Fruit fly (Drosophila melanogaster): Measurements from ENCODE around the gene Rbsn-5.

The Rbsn-5 gene

DNA sequence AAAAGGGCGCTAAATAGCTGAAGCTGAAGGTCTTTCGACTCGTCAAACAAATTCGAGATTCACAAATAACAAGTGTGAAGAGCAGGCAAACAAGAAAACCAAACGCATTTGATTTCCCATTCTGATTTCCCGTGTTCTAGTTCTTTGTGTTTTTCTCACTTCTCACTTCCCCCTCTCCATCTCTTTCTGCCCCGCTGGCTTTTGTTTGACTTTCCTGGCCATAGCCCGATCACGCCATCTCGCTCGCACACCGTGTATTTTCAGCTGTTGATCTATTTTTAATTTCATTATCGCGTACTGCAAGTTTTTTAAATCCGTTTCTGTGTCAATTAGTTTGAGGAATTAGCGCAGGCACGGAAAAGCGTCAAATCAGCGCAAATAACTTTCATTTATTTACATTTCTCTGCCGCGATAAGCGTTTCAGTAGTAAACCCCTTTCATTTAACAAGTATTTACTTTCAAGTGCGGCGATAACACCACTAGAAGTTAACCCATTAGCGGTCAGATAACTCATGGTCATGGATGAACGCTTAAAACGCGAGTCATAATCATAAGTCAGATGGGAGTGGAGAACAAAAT lies 4.0 kb downstream of the Rbsn-5 start (continued):
- TF ChIP-seq cas (GFP tag; IDR thresholded peaks at IDR 0.05), result no peak
- no peak for TF ChIP-seq CG17361 (GFP tag; IDR thresholded peaks at IDR 0.05)
- no peak for TF ChIP-seq klu (GFP tag; IDR thresholded peaks at IDR 0.05)
- TF ChIP-seq sr (GFP tag; IDR thresholded peaks at IDR 0.05), result no peak
- no peak for TF ChIP-seq cad (GFP tag; optimal IDR thresholded peaks at IDR 0.05)
- no peak for TF ChIP-seq Fer1 (GFP tag; optimal IDR thresholded peaks at IDR 0.05)
- no peak for TF ChIP-seq stc (GFP tag; IDR thresholded peaks at IDR 0.05)
- no peak for TF ChIP-seq NfI (GFP tag; optimal IDR thresholded peaks at IDR 0.05)
- TF ChIP-seq CG13296 (GFP tag; optimal IDR thresholded peaks at IDR 0.05), result no peak
- TF ChIP-seq tap (tag; optimal IDR thresholded peaks at IDR 0.05), result no peak
- no peak for TF ChIP-seq br (optimal IDR thresholded peaks at IDR 0.05)
- TF ChIP-seq CG32772 (GFP tag; IDR thresholded peaks at IDR 0.05), result no peak
- TF ChIP-seq CG11456 (GFP tag; IDR thresholded peaks at IDR 0.05), result no peak
- TF ChIP-seq oc (tag; optimal IDR thresholded peaks at IDR 0.05), result peak; percentile 7
- peak; percentile 4; the same call in 1 of the 3 replicates for TF ChIP-seq otp (GFP tag; IDR thresholded peaks at IDR 0.05)
- no peak for TF ChIP-seq Lhr (GFP tag; optimal IDR thresholded peaks at IDR 0.05)
- no peak for TF ChIP-seq CG4707 (GFP tag; optimal IDR thresholded peaks at IDR 0.05)
- no peak for TF ChIP-seq gce (GFP tag; IDR thresholded peaks at IDR 0.05)
- TF ChIP-seq CG5180 (GFP tag; optimal IDR thresholded peaks at IDR 0.05), result no peak
- no peak for TF ChIP-seq Taf1 (GFP tag; IDR thresholded peaks at IDR 0.05)
- no peak for TF ChIP-seq CG9797 (GFP tag; optimal IDR thresholded peaks at IDR 0.05)
- TF ChIP-seq CG31441 (GFP tag; IDR thresholded peaks at IDR 0.05), result no peak
- TF ChIP-seq Med (GFP tag), result peak; percentile 76
- no peak for TF ChIP-seq Bteb2 (GFP tag; optimal IDR thresholded peaks at IDR 0.05)
- TF ChIP-seq ap (GFP tag; IDR thresholded peaks at IDR 0.05), result no peak
- no peak for TF ChIP-seq Xbp1 (GFP tag; optimal IDR thresholded peaks at IDR 0.05)
- no peak for TF ChIP-seq CG11695 (GFP tag; IDR thresholded peaks at IDR 0.05)
- no peak for TF ChIP-seq CG4328 (GFP tag; optimal IDR thresholded peaks at IDR 0.05)
- TF ChIP-seq CG11723 (GFP tag; optimal IDR thresholded peaks at IDR 0.05), result no peak
- no peak for TF ChIP-seq CG31224 (GFP tag; IDR thresholded peaks at IDR 0.05)
- TF ChIP-seq sens-2 (GFP tag; IDR thresholded peaks at IDR 0.05), result 0 out of 2 replicates have a peak, but pooled peaks have one; percentile 45
- TF ChIP-seq ttk (GFP tag; IDR thresholded peaks at IDR 0.05), result no peak
- TF ChIP-seq jumu (GFP tag; optimal IDR thresholded peaks at IDR 0.05), result no peak
- TF ChIP-seq CG10147 (GFP tag; optimal IDR thresholded peaks at IDR 0.05), result no peak
- no peak for TF ChIP-seq D19B (GFP tag; optimal IDR thresholded peaks at IDR 0.05)
- no peak for TF ChIP-seq HLH54F (GFP tag; optimal IDR thresholded peaks at IDR 0.05)
- TF ChIP-seq H2.0 (GFP tag; IDR thresholded peaks at IDR 0.05), result 0 out of 2 replicates have a peak, but pooled peaks have one; percentile 1
- peak in 1 of 2 experiments; percentile 78 for TF ChIP-seq tll (GFP tag; optimal IDR thresholded peaks at IDR 0.05)
- TF ChIP-seq sna (GFP tag; IDR thresholded peaks at IDR 0.05; ENCODE audit: partially characterized antibody), result no peak
- TF ChIP-seq CG34376 (GFP tag; optimal IDR thresholded peaks at IDR 0.05), result no peak
- no peak for TF ChIP-seq insv (GFP tag; optimal IDR thresholded peaks at IDR 0.05)
- TF ChIP-seq Drgx (GFP tag; IDR thresholded peaks at IDR 0.05), result no peak
- TF ChIP-seq Usf (GFP tag; optimal IDR thresholded peaks at IDR 0.05), result no peak
- TF ChIP-seq CG16779 (GFP tag; IDR thresholded peaks at IDR 0.05), result no peak
- peak; percentile 4 for TF ChIP-seq caup (GFP tag; optimal IDR thresholded peaks at IDR 0.05; ENCODE audit: severe bottlenecking)
- no peak for TF ChIP-seq Aef1 (GFP tag; IDR thresholded peaks at IDR 0.05)
- peak; percentile 2 for TF ChIP-seq CG7745 (tag; optimal IDR thresholded peaks at IDR 0.05)
- TF ChIP-seq maf-S (GFP tag; optimal IDR thresholded peaks at IDR 0.05), result no peak
- TF ChIP-seq CG14667 (GFP tag; IDR thresholded peaks at IDR 0.05), result no peak
- TF ChIP-seq Eip74EF (GFP tag; optimal IDR thresholded peaks at IDR 0.05), result peak in 1 of 2 experiments; percentile 53
- TF ChIP-seq unpg (GFP tag; optimal IDR thresholded peaks at IDR 0.05), result no peak

Data from whole organism, embryonic.